Worm (Caenorhabditis elegans) whole organism, L1 larva: ENCODE measurements around the gene str-190.

Experiments
- C04F5.9 ChIP-seq: sonication (generic microtip); optimal IDR thresholded peaks from 2 replicates; lab custom pipeline; 2016; ENCODE audit warnings: missing genetic modification characterization, missing compliant biosample characterization
- C16A3.4 ChIP-seq: fragments of 150-350 bp; optimal IDR thresholded peaks from 2 replicates; lab custom pipeline; 2014; ENCODE audit warnings: missing biosample characterization, missing genetic modification characterization
- F16B12.6 ChIP-seq: fragments of 150-350 bp; optimal IDR thresholded peaks from 2 replicates; lab custom pipeline; 2014; ENCODE audit warnings: missing biosample characterization, missing genetic modification characterization
- alr-1 ChIP-seq: fragments of 200-800 bp; sonication (Bioruptor generic); optimal IDR thresholded peaks from 2 replicates; lab custom pipeline; 2018; ENCODE audit warnings: borderline replicate concordance, mild to moderate bottlenecking, missing genetic modification characterization, missing compliant biosample characterization
- blmp-1 ChIP-seq: fragments of 150-350 bp; optimal IDR thresholded peaks from 2 replicates; lab custom pipeline; 2014; ENCODE audit warnings: missing biosample characterization, missing genetic modification characterization
- ceh-88 ChIP-seq: fragments of 200-800 bp; sonication (Bioruptor generic); IDR thresholded peaks from 2 replicates; pipeline ENCODE4 v1.3.6; 2022; ENCODE audit warnings: missing genetic modification characterization, missing compliant biosample characterization
- ceh-90 ChIP-seq: sonication (generic microtip); optimal IDR thresholded peaks from 2 replicates; lab custom pipeline; 2016; ENCODE audit warnings: missing genetic modification characterization, missing compliant biosample characterization
- efl-1 ChIP-seq, 4 experiments: fragments of 150-350 bp; optimal IDR thresholded peaks in 3 of 4; peaks in 1 of 4; 1 replicate in 1 of 4; 2 replicates in 3 of 4; lab custom pipeline; 2014; ENCODE audit warnings: missing biosample characterization in 2 of 4, missing genetic modification characterization in 2 of 4, missing genetic modification reagents in 2 of 4
- egl-13 ChIP-seq: sonication (generic microtip); optimal IDR thresholded peaks from 2 replicates; lab custom pipeline; 2016; ENCODE audit warnings: missing genotype, missing genetic modification reagents, missing genetic modification characterization, missing compliant biosample characterization
- ets-5 ChIP-seq: fragments of 200-800 bp; sonication (Bioruptor generic); IDR thresholded peaks from 2 replicates; pipeline ENCODE4 v1.3.6; 2022; ENCODE audit warnings: missing genetic modification characterization, missing compliant biosample characterization
- fkh-4 ChIP-seq: sonication (generic microtip); optimal IDR thresholded peaks from 2 replicates; lab custom pipeline; 2016; ENCODE audit warnings: missing compliant biosample characterization, missing genetic modification characterization, borderline replicate concordance
- fkh-8 ChIP-seq: sonication (generic microtip); optimal IDR thresholded peaks from 2 replicates; lab custom pipeline; 2016; ENCODE audit warnings: mild to moderate bottlenecking, missing genetic modification characterization, missing compliant biosample characterization
- grh-1 ChIP-seq: fragments of 200-800 bp; sonication (Bioruptor generic); IDR thresholded peaks from 2 replicates; pipeline ENCODE4 v1.3.6; 2022; ENCODE audit warnings: missing genetic modification reagents, missing genetic modification characterization, missing compliant biosample characterization
- hlh-4 ChIP-seq: sonication (generic microtip); optimal IDR thresholded peaks from 2 replicates; lab custom pipeline; 2016; ENCODE audit warnings: mild to moderate bottlenecking, missing genetic modification characterization, missing compliant biosample characterization
- hpl-2 ChIP-seq: fragments of 150-350 bp; optimal IDR thresholded peaks from 2 replicates; lab custom pipeline; 2014; ENCODE audit warnings: missing biosample characterization, missing genetic modification reagents, missing genetic modification characterization
- irx-1 ChIP-seq: sonication (generic microtip); optimal IDR thresholded peaks from 2 replicates; lab custom pipeline; 2016; ENCODE audit warnings: missing genetic modification characterization, missing compliant biosample characterization
- lin-15B ChIP-seq: fragments of 150-350 bp; sonication (generic microtip); optimal IDR thresholded peaks from 3 replicates; lab custom pipeline; 2014; ENCODE audit warnings: missing biosample characterization, missing genetic modification characterization
- lin-35 ChIP-seq, 2 experiments: fragments of 150-350 bp; optimal IDR thresholded peaks; 2 replicates each; lab custom pipeline; 2014; ENCODE audit warnings: missing biosample characterization in 2 of 2, missing genetic modification characterization in 2 of 2, missing genetic modification reagents in 2 of 2
- lin-39 ChIP-seq: fragments of 150-350 bp; optimal IDR thresholded peaks from 2 replicates; lab custom pipeline; 2014; ENCODE audit warnings: missing biosample characterization, missing genetic modification reagents, missing genetic modification characterization
- lir-3 ChIP-seq: sonication (generic microtip); optimal IDR thresholded peaks from 2 replicates; lab custom pipeline; 2016; ENCODE audit warnings: mild to moderate bottlenecking, missing genetic modification characterization, moderate library complexity, missing compliant biosample characterization; ENCODE audit not compliant: poor library complexity
- lsy-2 ChIP-seq, 2 experiments: fragments of 150-350 bp; optimal IDR thresholded peaks; 2 replicates each; lab custom pipeline; 2014; ENCODE audit warnings: missing biosample characterization in 2 of 2, missing genetic modification characterization in 2 of 2
- mab-9 ChIP-seq: fragments of 200-800 bp; sonication (Bioruptor generic); IDR thresholded peaks from 2 replicates; pipeline ENCODE4 v1.3.6; 2022; ENCODE audit warnings: missing genetic modification reagents, missing genetic modification characterization, missing compliant biosample characterization
- mep-1 ChIP-seq: fragments of 150-350 bp; optimal IDR thresholded peaks from 2 replicates; lab custom pipeline; 2014; ENCODE audit warnings: missing biosample characterization, missing genetic modification characterization
- nhr-11 ChIP-seq: fragments of 150-350 bp; optimal IDR thresholded peaks from 2 replicates; lab custom pipeline; 2014; ENCODE audit warnings: missing biosample characterization, missing genetic modification characterization
- nhr-12 ChIP-seq: sonication (generic microtip); optimal IDR thresholded peaks from 2 replicates; lab custom pipeline; 2017; ENCODE audit warnings: missing biosample characterization, missing genetic modification characterization
- nhr-19 ChIP-seq: fragments of 200-800 bp; sonication (Bioruptor generic); conservative IDR thresholded peaks from 2 replicates; pipeline ENCODE4 v1.3.6; 2022; ENCODE audit warnings: missing genetic modification characterization, missing compliant biosample characterization
- nhr-20 ChIP-seq: sonication (generic microtip); optimal IDR thresholded peaks from 2 replicates; lab custom pipeline; 2016; ENCODE audit warnings: mild to moderate bottlenecking, missing genetic modification characterization, missing compliant biosample characterization
- nhr-237 ChIP-seq: fragments of 150-350 bp; optimal IDR thresholded peaks from 2 replicates; lab custom pipeline; 2014; ENCODE audit warnings: missing biosample characterization, missing genetic modification characterization
- nhr-47 ChIP-seq: sonication (generic microtip); optimal IDR thresholded peaks from 2 replicates; lab custom pipeline; 2016; ENCODE audit warnings: mild to moderate bottlenecking, missing genetic modification characterization, moderate library complexity, missing compliant biosample characterization
- nhr-71 ChIP-seq: sonication (generic microtip); optimal IDR thresholded peaks from 2 replicates; lab custom pipeline; 2016; ENCODE audit warnings: mild to moderate bottlenecking, missing genetic modification characterization, moderate library complexity, missing compliant biosample characterization
- nhr-76 ChIP-seq: sonication (generic microtip); optimal IDR thresholded peaks from 2 replicates; lab custom pipeline; 2017; ENCODE audit warnings: missing biosample characterization, missing genetic modification characterization
- nhr-77 ChIP-seq: fragments of 150-350 bp; optimal IDR thresholded peaks from 2 replicates; lab custom pipeline; 2014; ENCODE audit warnings: missing biosample characterization, missing genetic modification characterization
- nhr-84 ChIP-seq: sonication (generic microtip); optimal IDR thresholded peaks from 2 replicates; lab custom pipeline; 2017; ENCODE audit warnings: missing biosample characterization, missing genetic modification characterization
- nhr-85 ChIP-seq: sonication (generic microtip); peaks from one replicate; lab custom pipeline; 2016; ENCODE audit warnings: missing genetic modification characterization, inconsistent platforms, missing compliant biosample characterization
- nhr-90 ChIP-seq: sonication (generic microtip); optimal IDR thresholded peaks from 2 replicates; lab custom pipeline; 2016; ENCODE audit warnings: mild to moderate bottlenecking, missing genetic modification characterization, missing compliant biosample characterization; ENCODE audit not compliant: poor library complexity
- pqm-1 ChIP-seq: sonication (generic microtip); optimal IDR thresholded peaks from 3 replicates; lab custom pipeline; 2017; ENCODE audit warnings: missing biosample characterization, missing genetic modification characterization
- skn-1 ChIP-seq: fragments of 150-350 bp; optimal IDR thresholded peaks from 2 replicates; lab custom pipeline; 2014; ENCODE audit warnings: missing biosample characterization, missing genetic modification characterization
- snpc-4 ChIP-seq: fragments of 150-350 bp; optimal IDR thresholded peaks from 2 replicates; lab custom pipeline; 2014; ENCODE audit warnings: missing biosample characterization, missing genetic modification characterization
- sup-37 ChIP-seq: fragments of 200-800 bp; sonication (Bioruptor generic); optimal IDR thresholded peaks from 2 replicates; lab custom pipeline; 2018; ENCODE audit warnings: mild to moderate bottlenecking, missing genetic modification characterization, missing compliant biosample characterization
- swsn-7 ChIP-seq: sonication (generic microtip); optimal IDR thresholded peaks from 2 replicates; lab custom pipeline; 2016; ENCODE audit warnings: missing genetic modification characterization, missing compliant biosample characterization
- unc-130 ChIP-seq: fragments of 150-350 bp; optimal IDR thresholded peaks from 2 replicates; lab custom pipeline; 2017; ENCODE audit warnings: missing biosample characterization, missing genetic modification characterization, inconsistent platforms
- unc-30 ChIP-seq: sonication (generic microtip); optimal IDR thresholded peaks from 2 replicates; lab custom pipeline; 2017; ENCODE audit warnings: missing biosample characterization, missing genetic modification characterization
- unc-62 ChIP-seq: fragments of 150-350 bp; optimal IDR thresholded peaks from 2 replicates; lab custom pipeline; 2014; ENCODE audit warnings: missing biosample characterization, missing genetic modification reagents, missing genetic modification characterization
- unc-86 ChIP-seq: sonication (generic microtip); optimal IDR thresholded peaks from 2 replicates; lab custom pipeline; 2016; ENCODE audit warnings: missing genetic modification characterization, missing compliant biosample characterization
- vab-15 ChIP-seq: sonication (generic microtip); optimal IDR thresholded peaks from 2 replicates; lab custom pipeline; 2017; ENCODE audit warnings: missing genotype, mild to moderate bottlenecking, missing genetic modification characterization, missing compliant biosample characterization
- zip-4 ChIP-seq: fragments of 200-800 bp; sonication (Bioruptor generic); optimal IDR thresholded peaks from 2 replicates; lab custom pipeline; 2018; ENCODE audit warnings: mild to moderate bottlenecking, missing genetic modification characterization, moderate library complexity, missing compliant biosample characterization
- ztf-11 ChIP-seq, 2 experiments: sonication (generic microtip); optimal IDR thresholded peaks; 2 replicates each; lab custom pipeline; 2016 to 2017; ENCODE audit warnings: missing genetic modification characterization in 2 of 2, missing biosample characterization in 1 of 2, missing compliant biosample characterization in 1 of 2

Gene str-190

DNA sequence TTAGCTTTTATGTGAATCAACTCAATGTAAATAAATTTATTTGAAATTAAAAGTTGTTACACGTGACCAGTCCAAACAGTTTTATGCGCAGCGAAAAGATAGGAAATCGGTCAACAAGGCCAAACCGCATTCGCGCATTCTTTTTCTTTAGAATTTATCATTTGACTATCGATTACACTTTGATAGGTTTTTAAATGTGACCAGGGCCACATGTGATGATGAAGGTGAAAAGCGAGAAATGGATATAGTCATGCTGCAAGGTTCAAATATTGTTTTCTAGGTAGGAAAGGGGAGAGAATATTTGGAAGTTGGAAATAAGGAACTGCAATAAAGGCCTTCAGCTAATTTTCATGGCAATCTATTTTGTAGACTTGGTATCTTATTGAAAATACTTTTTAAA lies 41.4 kb downstream of the str-190 start (continued):
- TF ChIP-seq hpl-2 (GFP tag; lab: Kevin White, UChicago) (no peak), lin-15B (tag; lab: Kevin White, UChicago) (no peak), snpc-4 (tag; lab: Kevin White, UChicago) (no peak), alr-1 (tag; lab: Kevin White, UChicago) (no peak), nhr-85 (peak; percentile 93), grh-1 (peak; percentile 64), unc-30 (tag; lab: Kevin White, UChicago) (no peak), vab-15 (peak; percentile 21), nhr-12 (tag; lab: Kevin White, UChicago) (no peak), F16B12.6 (tag; lab: Kevin White, UChicago) (no peak), ztf-11 (tag; optimal IDR thresholded peaks at IDR 0.05; lab: Kevin White, UChicago) (no peak), fkh-8 (tag; lab: Kevin White, UChicago) (no peak), egl-13 (tag; lab: Kevin White, UChicago) (no peak), ceh-88 (GFP tag; lab: Robert Waterston, UW) (no peak; the same call in 1 of the 2 replicates), mep-1 (tag; lab: Kevin White, UChicago) (peak; percentile 58), unc-130 (tag; lab: Kevin White, UChicago) (peak; percentile 72), nhr-84 (no peak), ceh-90 (no peak), nhr-71 (tag; lab: Kevin White, UChicago) (peak; percentile 80), lin-35 (GFP tag; optimal IDR thresholded peaks at IDR 0.05; lab: Kevin White, UChicago) (peak in 1 of 2 experiments; percentile 84), nhr-77 (tag; lab: Kevin White, UChicago) (no peak), skn-1 (tag; lab: Kevin White, UChicago) (peak; percentile 54), unc-62 (GFP tag; lab: Kevin White, UChicago) (no peak), lir-3 (tag; lab: Kevin White, UChicago) (no peak), nhr-11 (no peak), ets-5 (GFP tag; lab: Robert Waterston, UW) (no peak), C16A3.4 (tag; lab: Kevin White, UChicago) (peak; percentile 32), blmp-1 (tag; lab: Kevin White, UChicago) (peak; percentile 94), fkh-4 (tag; lab: Kevin White, UChicago) (no peak), pqm-1 (tag; lab: Kevin White, UChicago) (no peak), nhr-90 (peak; percentile 77)

DNA sequence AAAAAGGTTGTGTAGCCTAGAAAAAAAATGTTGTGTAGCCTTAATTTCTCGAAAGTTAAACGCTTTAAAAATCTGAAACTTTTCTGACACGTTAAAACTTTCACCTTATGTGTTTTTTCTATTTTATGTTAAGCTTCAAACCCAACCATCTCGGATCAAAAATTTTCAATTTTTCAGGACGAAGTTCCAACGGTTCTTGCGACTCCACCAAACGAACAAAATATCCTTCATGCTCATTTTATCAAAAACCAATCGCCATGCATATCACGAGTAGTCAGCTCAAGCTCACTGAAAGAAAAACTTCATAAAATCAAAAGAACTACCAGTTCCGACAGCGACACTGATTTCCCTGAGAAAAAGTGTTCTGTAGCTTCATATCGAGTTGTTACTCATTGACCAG lies 41.8 kb downstream of the str-190 start:
- TF ChIP-seq lsy-2 (tag; optimal IDR thresholded peaks at IDR 0.05; lab: Kevin White, UChicago) (no peak), skn-1 (tag; lab: Kevin White, UChicago) (no peak), nhr-47 (tag; lab: Kevin White, UChicago) (no peak), unc-130 (tag; lab: Kevin White, UChicago) (no peak), zip-4 (GFP tag; lab: Kevin White, UChicago) (no peak), pqm-1 (tag; lab: Kevin White, UChicago) (no peak), nhr-237 (tag; lab: Kevin White, UChicago) (no peak), mab-9 (GFP tag; lab: Robert Waterston, UW) (no peak)

- TF ChIP-seq lin-35 (GFP tag; optimal IDR thresholded peaks at IDR 0.05; lab: Kevin White, UChicago) (peak in 1 of 2 experiments; percentile 31), F16B12.6 (tag; lab: Kevin White, UChicago) (no peak), efl-1 (optimal IDR thresholded peaks at IDR 0.05; lab: Kevin White, UChicago) (no peak), efl-1 (GFP tag; optimal IDR thresholded peaks at IDR 0.05 in 1 of 2; lab: Kevin White, UChicago) (no peak), nhr-90 (peak; percentile 48), nhr-19 (GFP tag; lab: Robert Waterston, UW) (peak; percentile 72), ceh-88 (GFP tag; lab: Robert Waterston, UW) (no peak), nhr-76 (tag; lab: Kevin White, UChicago) (no peak), lin-39 (tag; lab: Kevin White, UChicago) (no peak), sup-37 (GFP tag; lab: Kevin White, UChicago) (no peak), irx-1 (tag; lab: Kevin White, UChicago) (no peak), zip-4 (GFP tag; lab: Kevin White, UChicago) (no peak), nhr-47 (tag; lab: Kevin White, UChicago) (no peak), lin-15B (tag; lab: Kevin White, UChicago) (no peak), mep-1 (tag; lab: Kevin White, UChicago) (no peak), swsn-7 (tag; lab: Kevin White, UChicago) (no peak), nhr-20 (peak; percentile 19), skn-1 (tag; lab: Kevin White, UChicago) (peak; percentile 24), unc-86 (tag; lab: Kevin White, UChicago) (no peak), C04F5.9 (tag; lab: Kevin White, UChicago) (no peak), hlh-4 (tag; lab: Kevin White, UChicago) (no peak), nhr-237 (tag; lab: Kevin White, UChicago) (no peak)
Measured at ce11 chrV:7435376-7436204, 42.7 kb downstream of the str-190 start, which contains the start of the genes ddo-2 and F25E5.8. TSS of gene ddo-2 (minus strand) at chrV:7435705. TSS of gene F25E5.8 (plus strand) at chrV:7435930.
